Fruit fly (Drosophila melanogaster) whole organism, embryonic: Measurements from ENCODE around the gene cyr.

ENCODE experiments used
- Ada2b ChIP-seq: fragments of 200-800 bp; sonication (Bioruptor generic); IDR thresholded peaks from 2 replicates; pipeline ENCODE4 v1.3.6; 2022; ENCODE audit warnings: missing biosample characterization, missing genetic modification characterization
- CG10321 ChIP-seq: fragments of 200-800 bp; sonication (Bioruptor generic); IDR thresholded peaks from 2 replicates; pipeline ENCODE4 v1.3.6; 2022; ENCODE audit warnings: missing biosample characterization, missing genetic modification characterization
- CG10366 ChIP-seq: fragments of 200-800 bp; sonication (Bioruptor generic); IDR thresholded peaks from 2 replicates; pipeline ENCODE4 v1.3.6; 2022; ENCODE audit warnings: missing biosample characterization, missing genetic modification characterization
- CG12236 ChIP-seq: fragments of 200-800 bp; sonication (Bioruptor generic); optimal IDR thresholded peaks from 2 replicates; lab custom pipeline; 2016; ENCODE audit warnings: missing biosample characterization, missing genetic modification characterization
- CG12299 ChIP-seq: fragments of 200-800 bp; sonication (Bioruptor generic); optimal IDR thresholded peaks from 2 replicates; lab custom pipeline; 2018; ENCODE audit warnings: missing biosample characterization, mild to moderate bottlenecking, missing genetic modification characterization
- CG14050 ChIP-seq: fragments of 200-800 bp; sonication (Bioruptor generic); IDR thresholded peaks from 3 replicates; pipeline ENCODE4 v1.3.6; 2022; ENCODE audit warnings: missing biosample characterization, missing genetic modification characterization
- CG1603 ChIP-seq: fragments of 200-800 bp; sonication (Bioruptor generic); optimal IDR thresholded peaks from 2 replicates; lab custom pipeline; 2019; ENCODE audit warnings: missing biosample characterization, mild to moderate bottlenecking, missing genetic modification characterization, moderate library complexity
- CG1647 ChIP-seq: fragments of 200-800 bp; sonication (Bioruptor generic); optimal IDR thresholded peaks from 3 replicates; lab custom pipeline; 2016; ENCODE audit warnings: missing biosample characterization, missing genetic modification characterization
- CG17568 ChIP-seq: fragments of 200-800 bp; sonication (Bioruptor generic); optimal IDR thresholded peaks from 2 replicates; lab custom pipeline; 2018; ENCODE audit warnings: missing biosample characterization, mild to moderate bottlenecking, missing genetic modification characterization, moderate library complexity
- CG2129 ChIP-seq: fragments of 200-800 bp; sonication (Bioruptor generic); IDR thresholded peaks from 2 replicates; pipeline ENCODE4 v1.3.6; 2022; ENCODE audit warnings: missing biosample characterization, missing genetic modification characterization; ENCODE audit not compliant: partially characterized antibody
- CG34224 ChIP-seq: fragments of 200-800 bp; sonication (Bioruptor generic); IDR thresholded peaks from 3 replicates; pipeline ENCODE4 v1.3.6; 2022; ENCODE audit warnings: missing biosample characterization, missing genetic modification characterization; ENCODE audit not compliant: partially characterized antibody
- CG4730 ChIP-seq: fragments of 200-800 bp; sonication (Bioruptor generic); IDR thresholded peaks from 2 replicates; pipeline ENCODE4 v1.3.6; 2022; ENCODE audit warnings: missing biosample characterization, missing genetic modification characterization
- CG6854 ChIP-seq: fragments of 200-800 bp; sonication (Bioruptor generic); optimal IDR thresholded peaks from 3 replicates; lab custom pipeline; 2017; ENCODE audit warnings: missing biosample characterization, mild to moderate bottlenecking, missing genetic modification characterization
- CG7928 ChIP-seq: fragments of 200-800 bp; sonication (Bioruptor generic); optimal IDR thresholded peaks from 2 replicates; lab custom pipeline; 2017; ENCODE audit warnings: missing biosample characterization, mild to moderate bottlenecking, missing genetic modification characterization
- CG8281 ChIP-seq: fragments of 200-800 bp; sonication (Bioruptor generic); optimal IDR thresholded peaks from 2 replicates; lab custom pipeline; 2018; ENCODE audit warnings: missing biosample characterization, mild to moderate bottlenecking, missing genetic modification characterization, moderate library complexity
- CG8924 ChIP-seq: fragments of 200-800 bp; optimal IDR thresholded peaks from 3 replicates; lab custom pipeline; 2019; ENCODE audit warnings: missing biosample characterization, mild to moderate bottlenecking, missing genetic modification characterization, moderate library complexity
- CkIIα-i1 ChIP-seq: fragments of 200-800 bp; sonication (Bioruptor generic); IDR thresholded peaks from 2 replicates; pipeline ENCODE4 v1.3.6; 2022; ENCODE audit warnings: missing biosample characterization, missing genetic modification characterization
- Dad ChIP-seq: fragments of 200-800 bp; sonication (Bioruptor generic); optimal IDR thresholded peaks from 3 replicates; lab custom pipeline; 2016; ENCODE audit warnings: missing biosample characterization, missing genetic modification characterization
- Dbx ChIP-seq: fragments of 200-800 bp; sonication (Bioruptor generic); IDR thresholded peaks from 3 replicates; pipeline ENCODE4 v1.3.6; 2022; ENCODE audit warnings: missing biosample characterization, missing genetic modification characterization
- Deaf1 ChIP-seq: fragments of 200-800 bp; optimal IDR thresholded peaks from 3 replicates; lab custom pipeline; 2019; ENCODE audit warnings: missing biosample characterization, mild to moderate bottlenecking, missing genetic modification characterization, moderate library complexity
- E2f2 ChIP-seq: fragments of 200-800 bp; sonication (Bioruptor generic); IDR thresholded peaks from 2 replicates; pipeline ENCODE4 v1.3.6; 2022; ENCODE audit warnings: missing biosample characterization, missing genetic modification characterization
- Fer3 ChIP-seq: fragments of 200-800 bp; sonication (Bioruptor generic); optimal IDR thresholded peaks from 2 replicates; lab custom pipeline; 2018; ENCODE audit warnings: missing biosample characterization, mild to moderate bottlenecking, missing genetic modification characterization, moderate library complexity
- Gug ChIP-seq: fragments of 200-800 bp; sonication (Bioruptor generic); IDR thresholded peaks from 4 replicates; pipeline ENCODE4 v1.3.6; 2022; ENCODE audit warnings: missing biosample characterization, missing genetic modification characterization
- Hand ChIP-seq: fragments of 200-800 bp; sonication (Bioruptor generic); optimal IDR thresholded peaks from 2 replicates; lab custom pipeline; 2017; ENCODE audit warnings: mild to moderate bottlenecking, missing biosample characterization, missing genetic modification reagents, missing genetic modification characterization
- Hr3 ChIP-seq: fragments of 200-800 bp; sonication (Bioruptor generic); optimal IDR thresholded peaks from 3 replicates; lab custom pipeline; 2016; ENCODE audit warnings: missing biosample characterization, missing genetic modification characterization
- Hsf ChIP-seq: fragments of 200-800 bp; sonication (Bioruptor generic); optimal IDR thresholded peaks from 3 replicates; lab custom pipeline; 2016; ENCODE audit warnings: missing biosample characterization, missing genetic modification characterization
- NC2α ChIP-seq: fragments of 200-800 bp; sonication (Bioruptor generic); optimal IDR thresholded peaks from 2 replicates; lab custom pipeline; 2016; ENCODE audit warnings: missing biosample characterization, missing genetic modification characterization
- NfI ChIP-seq: fragments of 200-800 bp; sonication (Bioruptor generic); optimal IDR thresholded peaks from 3 replicates; lab custom pipeline; 2018; ENCODE audit warnings: missing biosample characterization, mild to moderate bottlenecking, missing genetic modification characterization, moderate library complexity
- Trl ChIP-seq, 3 experiments: fragments of >200 bp in 2 of 3; fragments of 200-800 bp in 1 of 3; sonication (Bioruptor generic) in 1 of 3; optimal IDR thresholded peaks; 2 replicates in 1 of 3; 3 replicates in 2 of 3; lab custom pipeline; 2016 to 2017; ENCODE audit warnings: missing biosample characterization in 1 of 3, missing genetic modification characterization in 1 of 3
- ac ChIP-seq: fragments of 200-800 bp; sonication (Bioruptor generic); optimal IDR thresholded peaks from 3 replicates; lab custom pipeline; 2017; ENCODE audit warnings: missing biosample characterization, mild to moderate bottlenecking, missing genetic modification characterization
- aop ChIP-seq: fragments of 200-800 bp; sonication (Bioruptor generic); IDR thresholded peaks from 2 replicates; pipeline ENCODE4 v1.3.6; 2022; ENCODE audit warnings: missing biosample characterization, missing genetic modification characterization
- ara ChIP-seq: fragments of 200-800 bp; sonication (Bioruptor generic); IDR thresholded peaks from 2 replicates; pipeline ENCODE4 v1.3.6; 2022; ENCODE audit warnings: missing biosample characterization, missing genetic modification characterization
- btn ChIP-seq: fragments of 200-800 bp; sonication (Bioruptor generic); optimal IDR thresholded peaks from 2 replicates; lab custom pipeline; 2016; ENCODE audit warnings: missing biosample characterization, missing genetic modification characterization
- ci ChIP-seq: fragments of 200-800 bp; sonication (Bioruptor generic); IDR thresholded peaks from 3 replicates; pipeline ENCODE4 v1.3.6; 2022; ENCODE audit warnings: missing biosample characterization, missing genetic modification characterization
- cwo ChIP-seq: fragments of 200-800 bp; sonication (Bioruptor generic); optimal IDR thresholded peaks from 3 replicates; lab custom pipeline; 2017; ENCODE audit warnings: missing biosample characterization, missing genetic modification characterization, mild to moderate bottlenecking, moderate library complexity, missing genetic modification reagents
- da ChIP-seq: fragments of 200-800 bp; sonication (Bioruptor generic); optimal IDR thresholded peaks from 2 replicates; lab custom pipeline; 2016; ENCODE audit warnings: missing biosample characterization, missing genetic modification characterization
- fru ChIP-seq: fragments of >200 bp; optimal IDR thresholded peaks from 2 replicates; lab custom pipeline; 2017
- gt ChIP-seq: fragments of 200-800 bp; sonication (Bioruptor generic); IDR thresholded peaks from 2 replicates; pipeline ENCODE4 v1.3.6; 2022; ENCODE audit warnings: missing biosample characterization, missing genetic modification characterization
- h ChIP-seq: fragments of >200 bp; optimal IDR thresholded peaks from 2 replicates; lab custom pipeline; 2017
- kay ChIP-seq: fragments of 200-800 bp; sonication (Bioruptor generic); optimal IDR thresholded peaks from 2 replicates; lab custom pipeline; 2016; ENCODE audit warnings: missing biosample characterization, missing genetic modification characterization
- klu ChIP-seq: fragments of 200-800 bp; sonication (Bioruptor generic); IDR thresholded peaks from 2 replicates; pipeline ENCODE4 v1.3.6; 2022; ENCODE audit warnings: missing biosample characterization, missing genetic modification characterization
- nerfin-1 ChIP-seq: fragments of 200-800 bp; sonication (Bioruptor generic); optimal IDR thresholded peaks from 3 replicates; lab custom pipeline; 2019; ENCODE audit warnings: missing biosample characterization, mild to moderate bottlenecking, missing genetic modification characterization, moderate library complexity
- onecut ChIP-seq: fragments of 200-800 bp; sonication (Bioruptor generic); IDR thresholded peaks from 2 replicates; pipeline ENCODE4 v1.3.6; 2022; ENCODE audit warnings: missing biosample characterization, missing genetic modification characterization
- org-1 ChIP-seq: fragments of 200-800 bp; sonication (Bioruptor generic); optimal IDR thresholded peaks from 2 replicates; lab custom pipeline; 2017; ENCODE audit warnings: missing biosample characterization, missing genetic modification characterization
- peb ChIP-seq: fragments of 200-800 bp; sonication (Bioruptor generic); IDR thresholded peaks from 2 replicates; pipeline ENCODE4 v1.3.6; 2022; ENCODE audit warnings: missing biosample characterization, missing genetic modification characterization
- prd ChIP-seq, 3 experiments: fragments of >200 bp in 2 of 3; fragments of 200-800 bp in 1 of 3; sonication (Bioruptor generic) in 1 of 3; optimal IDR thresholded peaks in 2 of 3; IDR thresholded peaks in 1 of 3; 2 replicates in 2 of 3; 3 replicates in 1 of 3; pipeline versions ENCODE4 v1.3.6 to Lab custom; 2017 to 2022; ENCODE audit warnings: missing biosample characterization in 1 of 3, missing genetic modification characterization in 1 of 3
- repo ChIP-seq: fragments of 200-800 bp; sonication (Bioruptor generic); optimal IDR thresholded peaks from 2 replicates; lab custom pipeline; 2016; ENCODE audit warnings: missing biosample characterization, missing genetic modification characterization
- ro ChIP-seq: fragments of 200-800 bp; sonication (Bioruptor generic); IDR thresholded peaks from 2 replicates; pipeline ENCODE4 v1.3.6; 2022; ENCODE audit warnings: missing biosample characterization, missing genetic modification characterization
- run ChIP-seq: fragments of 200-800 bp; sonication (Bioruptor generic); optimal IDR thresholded peaks from 3 replicates; lab custom pipeline; 2018; ENCODE audit warnings: missing biosample characterization, mild to moderate bottlenecking, missing genetic modification characterization
- salm ChIP-seq: fragments of 200-800 bp; sonication (Bioruptor generic); optimal IDR thresholded peaks from 2 replicates; lab custom pipeline; 2018; ENCODE audit warnings: missing biosample characterization, mild to moderate bottlenecking, missing genetic modification characterization
- sens-2 ChIP-seq: fragments of 200-800 bp; sonication (Bioruptor generic); IDR thresholded peaks from 2 replicates; pipeline ENCODE4 v1.3.6; 2022; ENCODE audit warnings: missing biosample characterization, missing genetic modification characterization
- zfh2 ChIP-seq: fragments of 200-800 bp; sonication (Bioruptor generic); optimal IDR thresholded peaks from 2 replicates; lab custom pipeline; 2016; ENCODE audit warnings: missing biosample characterization, missing genetic modification characterization

The cyr gene

dm6 chrX:8143537-8143936 is 8.0 kb upstream of the cyr start, which contains the start of gene CG17982 (continued):
- TF ChIP-seq salm, result peak; percentile 63
- peak; percentile 60 for TF ChIP-seq Deaf1 (tag; lab: Kevin White, UChicago)
- TF ChIP-seq h (lab: Kevin White, UChicago), result no peak
- TF ChIP-seq CG12299 (tag; lab: Kevin White, UChicago), result peak; percentile 86
- peak; percentile 81 for TF ChIP-seq nerfin-1 (tag; lab: Kevin White, UChicago)
- peak; percentile 59 for TF ChIP-seq CG4730 (GFP tag; lab: Robert Waterston, UW)
- TF ChIP-seq CG12236 (GFP tag; lab: Kevin White, UChicago), result peak; percentile 53
- TF ChIP-seq kay (GFP tag; lab: Kevin White, UChicago), result peak; percentile 81
- TF ChIP-seq CG1647 (GFP tag; lab: Kevin White, UChicago), result peak; percentile 62
- TF ChIP-seq CG1603, result peak; percentile 82
- no peak for TF ChIP-seq Trl (optimal IDR thresholded peaks at IDR 0.05; lab: Kevin White, UChicago)
- TF ChIP-seq Trl (GFP tag; optimal IDR thresholded peaks at IDR 0.05; lab: Kevin White, UChicago), result peak; percentile 91
- TF ChIP-seq CkIIα-i1 (GFP tag; lab: Robert Waterston, UW), result no peak
- TF ChIP-seq sens-2 (GFP tag; lab: Robert Waterston, UW), result no peak
- TF ChIP-seq CG2129 (GFP tag; lab: Robert Waterston, UW), result no peak
- peak; percentile 61; the same call in 1 of the 2 replicates for TF ChIP-seq aop (GFP tag; lab: Robert Waterston, UW)
- TF ChIP-seq ac (GFP tag; lab: Kevin White, UChicago), result peak; percentile 5
- peak; percentile 59 for TF ChIP-seq Hand (GFP tag; lab: Kevin White, UChicago)
- peak; percentile 76 for TF ChIP-seq CG10366
- peak; percentile 88 for TF ChIP-seq zfh2 (GFP tag; lab: Kevin White, UChicago)
- peak; percentile 66 for TF ChIP-seq Dbx
- no peak for TF ChIP-seq fru (lab: Kevin White, UChicago)
- TF ChIP-seq Hsf (GFP tag; lab: Kevin White, UChicago), result peak; percentile 88
- TF ChIP-seq cwo (GFP tag; lab: Kevin White, UChicago), result peak; percentile 71
- peak; percentile 87 for TF ChIP-seq CG8924 (tag; lab: Kevin White, UChicago)
- TF ChIP-seq CG17568 (GFP tag; lab: Kevin White, UChicago), result no peak
- no peak for TF ChIP-seq gt
- no peak for TF ChIP-seq prd (optimal IDR thresholded peaks at IDR 0.05; lab: Kevin White, UChicago)
- peak; percentile 81 for TF ChIP-seq prd (GFP tag; IDR thresholded peaks at IDR 0.05; lab: Robert Waterston, UW)
- peak; percentile 72 for TF ChIP-seq NC2α (GFP tag; lab: Kevin White, UChicago)
- peak; percentile 65 for TF ChIP-seq onecut (GFP tag; lab: Robert Waterston, UW)
- peak; percentile 68 for TF ChIP-seq org-1 (GFP tag; lab: Kevin White, UChicago)
- TF ChIP-seq repo (GFP tag; lab: Kevin White, UChicago), result peak; percentile 79
- TF ChIP-seq CG34224 (GFP tag; lab: Robert Waterston, UW), result peak; percentile 52; the same call in 1 of the 3 replicates
- peak; percentile 90 for TF ChIP-seq ci (GFP tag; lab: Robert Waterston, UW)
- TF ChIP-seq btn (GFP tag; lab: Kevin White, UChicago), result peak; percentile 73
- TF ChIP-seq Dad (GFP tag; lab: Kevin White, UChicago), result peak; percentile 81
- no peak for TF ChIP-seq peb
- peak; percentile 71 for TF ChIP-seq CG8281 (tag; lab: Kevin White, UChicago)
- TF ChIP-seq Hr3 (GFP tag; lab: Kevin White, UChicago), result peak; percentile 77
- TF ChIP-seq CG7928 (GFP tag; lab: Kevin White, UChicago), result peak; percentile 47
- TF ChIP-seq CG14050, result peak; percentile 71
- TF ChIP-seq E2f2 (GFP tag; lab: Robert Waterston, UW), result peak; percentile 85
- peak; percentile 77 for TF ChIP-seq Gug (GFP tag; lab: Robert Waterston, UW)
- TF ChIP-seq klu, result peak; percentile 71
- TF ChIP-seq Ada2b (GFP tag; lab: Robert Waterston, UW), result peak; percentile 74
- TF ChIP-seq ara (GFP tag; lab: Robert Waterston, UW), result peak; percentile 70
- peak; percentile 56 for TF ChIP-seq da (GFP tag; lab: Kevin White, UChicago)
- peak; percentile 88 for TF ChIP-seq NfI (GFP tag; lab: Kevin White, UChicago)
- TF ChIP-seq CG10321 (GFP tag; lab: Robert Waterston, UW), result no peak
- TF ChIP-seq ro (GFP tag; lab: Robert Waterston, UW), result no peak
- peak; percentile 43 for TF ChIP-seq CG6854 (GFP tag; lab: Kevin White, UChicago)
- peak; percentile 66 for TF ChIP-seq run (tag; lab: Kevin White, UChicago)
- peak; percentile 88 for TF ChIP-seq Fer3 (tag; lab: Kevin White, UChicago)
